Worm (Caenorhabditis elegans): Measurements from ENCODE around the gene dyf-19.

- TF ChIP-seq him-1 (tag; optimal IDR thresholded peaks at IDR 0.05) (no peak), dao-5 (tag; optimal IDR thresholded peaks at IDR 0.05) (no peak), W03F9.2 (tag; optimal IDR thresholded peaks at IDR 0.05) (no peak)
These were observed 34.0 kb upstream of the dyf-19 start for ce11 chrV:19590826-19591225.
